Fruit fly (Drosophila melanogaster) S2 (cell line): Measurements from ENCODE around the gene Pp2C1.

Experiments
- CG8478 ChIP-seq: fragments of >200 bp; optimal IDR thresholded peaks from 2 replicates; lab custom pipeline; 2018
- CTCF ChIP-seq, 2 experiments: fragments of >200 bp; optimal IDR thresholded peaks; 2 replicates each; lab custom pipeline; 2018

dm6 chrX:4630836-4631235 lies 55.9 kb downstream of the Pp2C1 start, which contains the start of gene Alms1b:
- TF ChIP-seq CG8478 (lab: Kevin White, UChicago) (no peak), CTCF (optimal IDR thresholded peaks at IDR 0.05; lab: Kevin White, UChicago) (no peak)
